Fruit fly (Drosophila melanogaster): ENCODE measurements around the gene CG32638.

Gene CG32638

DNA sequence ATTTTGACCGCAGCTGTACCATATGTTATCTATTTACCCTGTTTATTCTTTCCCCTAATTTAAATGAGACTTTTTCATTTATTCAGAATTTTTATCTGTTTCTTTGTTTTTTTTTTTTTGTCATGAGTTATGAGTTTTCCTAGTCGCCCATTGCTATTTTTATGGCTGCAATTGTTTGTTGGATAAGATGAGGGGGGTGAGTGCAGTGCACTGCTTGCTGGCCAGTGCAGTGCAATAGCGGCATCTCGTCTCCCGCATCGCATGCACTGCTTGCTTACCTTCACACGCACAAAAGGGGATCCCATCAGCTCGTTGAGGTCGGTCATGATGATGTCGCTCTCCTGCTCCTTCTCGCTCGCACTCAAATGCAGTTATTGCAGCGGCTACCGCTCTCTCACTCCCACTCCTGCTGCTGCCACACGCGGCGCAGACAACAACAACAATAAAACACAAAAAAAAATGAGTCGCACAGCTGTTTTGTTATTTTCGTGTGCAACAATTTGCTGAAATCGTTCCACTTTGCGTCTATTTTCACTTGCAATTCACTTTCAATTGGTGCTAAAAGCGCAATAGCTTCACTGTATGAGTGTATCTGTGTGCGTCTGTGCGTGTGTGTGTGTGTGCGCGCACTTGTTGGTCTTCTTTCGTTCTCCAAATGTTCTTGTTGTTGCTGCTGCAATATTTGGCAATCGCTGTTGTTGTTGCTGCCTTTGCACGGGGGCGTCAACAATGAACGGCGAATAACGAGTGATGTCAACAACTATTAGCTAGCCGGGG is 433 bp downstream of the CG32638 start (continued):
- TF ChIP-seq Bteb2 (GFP tag; optimal IDR thresholded peaks at IDR 0.05) (no peak), CG1647 (GFP tag; optimal IDR thresholded peaks at IDR 0.05) (no peak), vnd (GFP tag; IDR thresholded peaks at IDR 0.05; ENCODE audit: partially characterized antibody) (no peak), cas (GFP tag; IDR thresholded peaks at IDR 0.05) (no peak), B-H1 (GFP tag; IDR thresholded peaks at IDR 0.05) (peak; percentile 37; the same call in 1 of the 3 replicates), dmrt99B (tag; optimal IDR thresholded peaks at IDR 0.05) (peak; percentile 36), chm (GFP tag; IDR thresholded peaks at IDR 0.05) (0 out of 2 replicates have a peak, but pooled peaks have one; percentile 57), Ets65A (GFP tag) (peak; percentile 87), Dip2 (GFP tag; IDR thresholded peaks at IDR 0.05) (no peak), CG6254 (GFP tag; optimal IDR thresholded peaks at IDR 0.05) (no peak), CG17829 (tag; optimal IDR thresholded peaks at IDR 0.05) (peak; percentile 34), onecut (GFP tag; IDR thresholded peaks at IDR 0.05) (0 out of 2 replicates have a peak, but pooled peaks have one; percentile 18), GATAe (GFP tag; conservative IDR thresholded peaks at IDR 0.05) (no peak), ERR (GFP tag; optimal IDR thresholded peaks at IDR 0.05) (no peak), pros (GFP tag; optimal IDR thresholded peaks at IDR 0.05) (no peak), crol (GFP tag; IDR thresholded peaks at IDR 0.05) (peak; percentile 89), seq (GFP tag; IDR thresholded peaks at IDR 0.05) (no peak), cg (GFP tag; optimal IDR thresholded peaks at IDR 0.05) (no peak), unc-4 (GFP tag; IDR thresholded peaks at IDR 0.05; ENCODE audit: partially characterized antibody) (no peak), CoRest (tag; optimal IDR thresholded peaks at IDR 0.05) (no peak), btn (GFP tag; optimal IDR thresholded peaks at IDR 0.05) (peak; percentile 55), Six4 (GFP tag; optimal IDR thresholded peaks at IDR 0.05) (peak; percentile 7), CG18011 (GFP tag; optimal IDR thresholded peaks at IDR 0.05) (no peak), Aef1 (GFP tag; IDR thresholded peaks at IDR 0.05) (no peak), pfk (GFP tag; optimal IDR thresholded peaks at IDR 0.05) (no peak), CG9797 (GFP tag; optimal IDR thresholded peaks at IDR 0.05) (no peak), Chrac-16 (GFP tag; optimal IDR thresholded peaks at IDR 0.05) (no peak), zf30C (GFP tag; optimal IDR thresholded peaks at IDR 0.05) (no peak), CG9215 (GFP tag; IDR thresholded peaks at IDR 0.05) (no peak), odd (GFP tag; optimal IDR thresholded peaks at IDR 0.05) (no peak), CG15514 (GFP tag; optimal IDR thresholded peaks at IDR 0.05) (no peak), Hsf (GFP tag; optimal IDR thresholded peaks at IDR 0.05) (peak; percentile 34), zfh2 (GFP tag; optimal IDR thresholded peaks at IDR 0.05) (no peak), pan (optimal IDR thresholded peaks at IDR 0.05) (no peak), pan (GFP tag; optimal IDR thresholded peaks at IDR 0.05 in 1 of 2, IDR thresholded peaks at IDR 0.05 in 1 of 2) (peak in 1 of 2 experiments; percentile 30), vfl (GFP tag; optimal IDR thresholded peaks at IDR 0.05) (no peak), CG6854 (GFP tag; optimal IDR thresholded peaks at IDR 0.05) (no peak), nerfin-2 (GFP tag; IDR thresholded peaks at IDR 0.05; ENCODE audit: partially characterized antibody) (no peak), lilli (GFP tag; optimal IDR thresholded peaks at IDR 0.05) (no peak), h (optimal IDR thresholded peaks at IDR 0.05) (no peak), nerfin-1 (tag; optimal IDR thresholded peaks at IDR 0.05) (no peak), CG14050 (GFP tag; IDR thresholded peaks at IDR 0.05) (0 out of 3 replicates have a peak, but pooled peaks have one; percentile 20), ftz-f1 (GFP tag; optimal IDR thresholded peaks at IDR 0.05) (no peak), HLH3B (GFP tag; IDR thresholded peaks at IDR 0.05) (peak; percentile 27; the same call in 1 of the 2 replicates), chn (GFP tag; optimal IDR thresholded peaks at IDR 0.05) (peak; percentile 67), CG7271 (tag; optimal IDR thresholded peaks at IDR 0.05) (no peak), CG3065 (GFP tag; optimal IDR thresholded peaks at IDR 0.05) (no peak), CG12104 (GFP tag; optimal IDR thresholded peaks at IDR 0.05) (no peak), D19B (GFP tag; optimal IDR thresholded peaks at IDR 0.05) (no peak), pzg (GFP tag; optimal IDR thresholded peaks at IDR 0.05) (no peak)
